Worm (Caenorhabditis elegans) whole organism, early embryonic: ENCODE data around the gene F54H12.2.

Experiments used
- B0310.2 ChIP-seq: sonication (generic microtip); optimal IDR thresholded peaks from 2 replicates; lab custom pipeline; 2016; ENCODE audit warnings: mild to moderate bottlenecking, missing genetic modification characterization, missing compliant biosample characterization
- F13C5.2 ChIP-seq: sonication (generic microtip); optimal IDR thresholded peaks from 2 replicates; lab custom pipeline; 2017; ENCODE audit warnings: mild to moderate bottlenecking, missing genetic modification characterization, inconsistent platforms, missing compliant biosample characterization
- aly-1 ChIP-seq: sonication (generic microtip); optimal IDR thresholded peaks from 2 replicates; lab custom pipeline; 2016; ENCODE audit warnings: missing genetic modification characterization, missing compliant biosample characterization
- ama-1 ChIP-seq: fragments of 150-350 bp; optimal IDR thresholded peaks from 2 replicates; lab custom pipeline; 2014
- ceh-13 ChIP-seq: fragments of 200-800 bp; sonication (Bioruptor generic); optimal IDR thresholded peaks from 2 replicates; lab custom pipeline; 2018; ENCODE audit warnings: mild to moderate bottlenecking, missing genetic modification characterization, missing compliant biosample characterization
- ceh-36 ChIP-seq: sonication (generic microtip); optimal IDR thresholded peaks from 2 replicates; lab custom pipeline; 2016; ENCODE audit warnings: missing genetic modification characterization, inconsistent platforms, missing compliant biosample characterization
- ets-7 ChIP-seq: sonication (generic microtip); optimal IDR thresholded peaks from 2 replicates; lab custom pipeline; 2016; ENCODE audit warnings: missing genotype, missing genetic modification characterization, missing compliant biosample characterization
- flt-1 ChIP-seq: fragments of 200-800 bp; sonication (Bioruptor generic); IDR thresholded peaks from 2 replicates; pipeline ENCODE4 v1.3.6; 2022; ENCODE audit warnings: missing genetic modification characterization, missing compliant biosample characterization
- hmbx-1 ChIP-seq: sonication (generic microtip); optimal IDR thresholded peaks from 2 replicates; lab custom pipeline; 2016; ENCODE audit warnings: mild to moderate bottlenecking, missing genetic modification characterization, missing compliant biosample characterization
- hmg-4 ChIP-seq: fragments of 200-800 bp; sonication (Bioruptor generic); optimal IDR thresholded peaks from 2 replicates; lab custom pipeline; 2018; ENCODE audit warnings: mild to moderate bottlenecking, missing genetic modification characterization, missing compliant biosample characterization
- hnd-1 ChIP-seq: sonication (generic microtip); optimal IDR thresholded peaks from 2 replicates; lab custom pipeline; 2016; ENCODE audit warnings: missing genetic modification characterization, missing compliant biosample characterization
- pes-1 ChIP-seq: fragments of 200-800 bp; sonication (Bioruptor generic); IDR thresholded peaks from 2 replicates; pipeline ENCODE4 v1.3.6; 2022; ENCODE audit warnings: missing genetic modification reagents, missing genetic modification characterization, missing compliant biosample characterization
- scrt-1 ChIP-seq: fragments of 200-800 bp; sonication (Bioruptor generic); IDR thresholded peaks from 2 replicates; pipeline ENCODE4 v1.3.6; 2022; ENCODE audit warnings: missing genetic modification characterization, missing compliant biosample characterization
- sea-1 ChIP-seq: fragments of 200-800 bp; sonication (Bioruptor generic); conservative IDR thresholded peaks from 2 replicates; pipeline ENCODE4 v1.3.6; 2022; ENCODE audit warnings: missing genetic modification characterization, missing compliant biosample characterization
- tbx-11 ChIP-seq: fragments of 200-800 bp; sonication (Bioruptor generic); IDR thresholded peaks from 2 replicates; pipeline ENCODE4 v1.3.6; 2022; ENCODE audit warnings: missing genetic modification characterization, missing compliant biosample characterization
- tbx-37 ChIP-seq: fragments of 200-800 bp; sonication (Bioruptor generic); conservative IDR thresholded peaks from 2 replicates; pipeline ENCODE4 v1.3.6; 2022; ENCODE audit warnings: missing genetic modification reagents, missing genetic modification characterization, missing compliant biosample characterization
- tra-4 ChIP-seq: sonication (generic microtip); optimal IDR thresholded peaks from 2 replicates; lab custom pipeline; 2017; ENCODE audit warnings: missing genetic modification characterization, missing compliant biosample characterization

F54H12.2 gene

ce11 chrIII:7940819-7941218, 23.6 kb upstream of the F54H12.2 start, which contains the start of gene C29E4.12:
Gene C29E4.12, plus strand, starts transcription at chrIII:7941151.
- TF ChIP-seq hnd-1 (tag; lab: Kevin White, UChicago) (no peak), flt-1 (no peak), tbx-11 (GFP tag; lab: Robert Waterston, UW) (no peak), F13C5.2 (tag; lab: Kevin White, UChicago) (no peak), hmg-4 (GFP tag; lab: Kevin White, UChicago) (no peak), tbx-37 (no peak; the same call in 1 of the 2 replicates), B0310.2 (tag; lab: Kevin White, UChicago) (no peak), tra-4 (tag; lab: Kevin White, UChicago) (no peak), aly-1 (no peak), ceh-36 (tag; lab: Kevin White, UChicago) (no peak), ets-7 (tag; lab: Kevin White, UChicago) (no peak), hmbx-1 (tag; lab: Kevin White, UChicago) (no peak), pes-1 (GFP tag; lab: Robert Waterston, UW) (no peak)

DNA sequence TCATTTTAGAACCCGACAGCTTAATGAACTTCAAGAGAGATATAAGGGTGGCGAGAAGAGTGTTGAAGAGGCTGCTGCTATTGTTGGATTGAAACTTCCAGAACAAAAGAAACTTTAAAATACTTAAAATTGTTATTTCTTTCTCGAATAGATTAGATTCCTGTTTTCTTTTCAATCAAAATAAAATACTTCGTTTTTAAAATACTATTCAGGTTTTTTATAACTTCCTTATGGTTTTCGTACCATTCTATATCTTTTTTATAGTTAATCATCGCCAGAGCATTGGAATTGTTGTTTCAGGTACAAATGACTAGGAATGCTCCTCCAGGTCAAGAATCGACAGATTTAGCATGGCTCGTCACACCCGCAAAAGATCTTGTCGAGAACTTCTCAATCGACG, 23.0 kb upstream of the F54H12.2 start, which contains the start of gene kle-2:
Gene kle-2, plus strand, starts transcription at position 301 of the 400 bp plus-strand sequence.
- no peak for TF ChIP-seq B0310.2 (tag; lab: Kevin White, UChicago)
- no peak for TF ChIP-seq hmbx-1 (tag; lab: Kevin White, UChicago)
- TF ChIP-seq flt-1, result no peak
- TF ChIP-seq ceh-13 (GFP tag; lab: Kevin White, UChicago), result no peak
- TF ChIP-seq F13C5.2 (tag; lab: Kevin White, UChicago), result no peak
- TF ChIP-seq hmg-4 (GFP tag; lab: Kevin White, UChicago), result no peak
- TF ChIP-seq tbx-37, result no peak
- no peak for TF ChIP-seq aly-1
- no peak for TF ChIP-seq tra-4 (tag; lab: Kevin White, UChicago)
- TF ChIP-seq sea-1 (GFP tag; lab: Robert Waterston, UW), result no peak
- no peak for TF ChIP-seq ceh-36 (tag; lab: Kevin White, UChicago)
- TF ChIP-seq tbx-11 (GFP tag; lab: Robert Waterston, UW), result no peak
- TF ChIP-seq ama-1 (lab: Kevin White, UChicago), result no peak
- no peak for TF ChIP-seq scrt-1 (GFP tag; lab: Robert Waterston, UW)
- TF ChIP-seq pes-1 (GFP tag; lab: Robert Waterston, UW), result no peak
- TF ChIP-seq ets-7 (tag; lab: Kevin White, UChicago), result no peak
- TF ChIP-seq hnd-1 (tag; lab: Kevin White, UChicago), result no peak

ce11 chrIII:7946968-7947491, 17.4 kb upstream of the F54H12.2 start, which contains the start of gene gsto-1:
Gene gsto-1, minus strand, starts transcription at chrIII:7947018.
- TF ChIP-seq hmg-4 (GFP tag; lab: Kevin White, UChicago), result no peak
- no peak for TF ChIP-seq tbx-11 (GFP tag; lab: Robert Waterston, UW)
- TF ChIP-seq ets-7 (tag; lab: Kevin White, UChicago), result no peak
- no peak for TF ChIP-seq hnd-1 (tag; lab: Kevin White, UChicago)
- TF ChIP-seq tra-4 (tag; lab: Kevin White, UChicago), result no peak
- no peak for TF ChIP-seq tbx-37
- TF ChIP-seq ceh-13 (GFP tag; lab: Kevin White, UChicago), result no peak
- no peak for TF ChIP-seq ama-1 (lab: Kevin White, UChicago)
- TF ChIP-seq sea-1 (GFP tag; lab: Robert Waterston, UW), result no peak
- TF ChIP-seq flt-1, result no peak

- TF ChIP-seq ceh-13 (GFP tag; lab: Kevin White, UChicago) (no peak), ceh-36 (tag; lab: Kevin White, UChicago) (no peak), B0310.2 (tag; lab: Kevin White, UChicago) (no peak), tbx-37 (no peak), sea-1 (GFP tag; lab: Robert Waterston, UW) (no peak), tbx-11 (GFP tag; lab: Robert Waterston, UW) (no peak), ets-7 (tag; lab: Kevin White, UChicago) (no peak), hmbx-1 (tag; lab: Kevin White, UChicago) (no peak)
Observed at ce11 chrIII:7947677-7948076, 16.7 kb upstream of the F54H12.2 start.

ce11 chrIII:7948802-7949201, 15.6 kb upstream of the F54H12.2 start, which contains the start of gene col-90:
Gene col-90, plus strand, starts transcription at chrIII:7948838.
- no peak for TF ChIP-seq tbx-37
- TF ChIP-seq B0310.2 (tag; lab: Kevin White, UChicago), result no peak
- TF ChIP-seq hnd-1 (tag; lab: Kevin White, UChicago), result no peak
- TF ChIP-seq aly-1, result no peak
- no peak for TF ChIP-seq ceh-36 (tag; lab: Kevin White, UChicago)
- no peak for TF ChIP-seq pes-1 (GFP tag; lab: Robert Waterston, UW)
- no peak for TF ChIP-seq hmg-4 (GFP tag; lab: Kevin White, UChicago)
- TF ChIP-seq tra-4 (tag; lab: Kevin White, UChicago), result no peak
- no peak for TF ChIP-seq F13C5.2 (tag; lab: Kevin White, UChicago)
- no peak for TF ChIP-seq sea-1 (GFP tag; lab: Robert Waterston, UW)
- TF ChIP-seq flt-1, result no peak
- no peak for TF ChIP-seq hmbx-1 (tag; lab: Kevin White, UChicago)
- no peak for TF ChIP-seq scrt-1 (GFP tag; lab: Robert Waterston, UW)
- no peak for TF ChIP-seq ets-7 (tag; lab: Kevin White, UChicago)
- no peak for TF ChIP-seq ceh-13 (GFP tag; lab: Kevin White, UChicago)
- no peak for TF ChIP-seq ama-1 (lab: Kevin White, UChicago)
- TF ChIP-seq tbx-11 (GFP tag; lab: Robert Waterston, UW), result no peak

DNA sequence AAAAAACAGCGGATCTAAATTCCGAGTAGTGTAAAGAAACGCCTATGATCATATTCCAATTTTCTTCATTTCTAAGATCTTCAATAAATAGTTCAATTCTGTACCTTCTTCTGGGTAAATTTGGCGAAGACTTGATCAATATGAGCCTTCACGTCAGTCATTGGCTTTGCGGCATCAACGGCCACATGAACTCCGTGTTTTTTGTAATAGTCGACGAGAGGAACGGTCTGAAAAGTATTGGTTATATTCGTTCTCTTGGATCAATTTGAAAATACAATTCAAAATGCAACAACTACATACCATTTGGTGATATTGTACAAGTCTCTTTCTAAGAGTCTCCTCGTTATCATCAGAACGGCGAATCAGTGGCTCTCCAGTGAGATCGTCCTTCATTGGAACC, 13.9 kb upstream of the F54H12.2 start:
- TF ChIP-seq ama-1 (lab: Kevin White, UChicago) (no peak), hmg-4 (GFP tag; lab: Kevin White, UChicago) (no peak), scrt-1 (GFP tag; lab: Robert Waterston, UW) (no peak), ceh-36 (tag; lab: Kevin White, UChicago) (no peak), ets-7 (tag; lab: Kevin White, UChicago) (no peak), B0310.2 (tag; lab: Kevin White, UChicago) (no peak), hmbx-1 (tag; lab: Kevin White, UChicago) (no peak), flt-1 (no peak), F13C5.2 (tag; lab: Kevin White, UChicago) (no peak), tra-4 (tag; lab: Kevin White, UChicago) (no peak), sea-1 (GFP tag; lab: Robert Waterston, UW) (no peak)
